Worm (Caenorhabditis elegans) whole organism, late embryonic: ENCODE results near the gene osm-7.

ENCODE experiments used
- T23F11.4 ChIP-seq: fragments of 200-800 bp; sonication (Bioruptor generic); optimal IDR thresholded peaks from 2 replicates; lab custom pipeline; 2018; ENCODE audit warnings: mild to moderate bottlenecking, missing genetic modification characterization, missing compliant biosample characterization
- ama-1 ChIP-seq: fragments of 150-350 bp; optimal IDR thresholded peaks from 2 replicates; lab custom pipeline; 2014
- ceh-14 ChIP-seq: sonication (generic microtip); optimal IDR thresholded peaks from 2 replicates; lab custom pipeline; 2016; ENCODE audit warnings: missing genotype, missing genetic modification characterization, missing compliant biosample characterization
- ets-4 ChIP-seq: sonication (generic microtip); optimal IDR thresholded peaks from 2 replicates; lab custom pipeline; 2016; ENCODE audit warnings: missing genetic modification characterization, missing compliant biosample characterization
- fax-1 ChIP-seq: sonication (generic microtip); optimal IDR thresholded peaks from 2 replicates; lab custom pipeline; 2016; ENCODE audit warnings: missing genotype, missing genetic modification characterization, missing compliant biosample characterization
- hlh-30 ChIP-seq: sonication (generic microtip); optimal IDR thresholded peaks from 2 replicates; lab custom pipeline; 2017; ENCODE audit warnings: antibody characterized with exemption, missing genetic modification characterization, missing compliant biosample characterization; ENCODE audit not compliant: insufficient read depth
- lim-6 ChIP-seq: sonication (generic microtip); optimal IDR thresholded peaks from 2 replicates; lab custom pipeline; 2016; ENCODE audit warnings: missing genetic modification characterization, missing compliant biosample characterization
- pha-4 ChIP-seq: fragments of 150-350 bp; optimal IDR thresholded peaks from 2 replicates; lab custom pipeline; 2018; ENCODE audit warnings: missing biosample characterization, missing genetic modification reagents, missing genetic modification characterization
- tbx-2 ChIP-seq: sonication (generic microtip); optimal IDR thresholded peaks from 2 replicates; lab custom pipeline; 2016; ENCODE audit warnings: missing genetic modification characterization, missing compliant biosample characterization
- tbx-7 ChIP-seq: sonication (generic microtip); optimal IDR thresholded peaks from 2 replicates; lab custom pipeline; 2016; ENCODE audit warnings: missing genotype, missing genetic modification characterization, missing compliant biosample characterization
- ttx-3 ChIP-seq: sonication (generic microtip); optimal IDR thresholded peaks from 2 replicates; lab custom pipeline; 2016; ENCODE audit warnings: missing genetic modification reagents, missing genetic modification characterization, missing compliant biosample characterization

DNA sequence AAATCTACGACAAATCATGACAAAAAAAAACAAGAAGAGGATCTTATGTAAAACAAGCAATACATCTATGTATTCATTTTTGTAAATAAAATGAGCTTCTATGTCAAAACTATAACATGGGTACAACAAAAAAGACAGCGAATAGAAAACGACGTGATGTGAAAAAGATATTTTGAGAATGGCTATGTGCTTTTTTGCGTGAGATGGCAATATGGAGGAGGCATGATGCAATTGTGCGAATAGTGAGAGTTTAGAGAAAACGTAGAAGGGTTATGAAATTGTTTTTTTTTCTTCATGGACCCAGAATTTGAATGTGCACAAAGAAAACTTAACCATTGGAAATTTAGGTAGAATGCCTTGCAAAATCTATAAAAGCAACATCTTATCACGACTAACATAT, 10.0 kb upstream of the osm-7 start:
- TF ChIP-seq ceh-14 (tag; lab: Kevin White, UChicago) = no peak
- TF ChIP-seq ttx-3 (tag; lab: Kevin White, UChicago) = no peak
- no peak for TF ChIP-seq tbx-2
- no peak for TF ChIP-seq ama-1 (lab: Kevin White, UChicago)
- TF ChIP-seq fax-1 (tag; lab: Kevin White, UChicago) = no peak
- TF ChIP-seq pha-4 (tag; lab: Kevin White, UChicago) = no peak
- TF ChIP-seq hlh-30 (tag; lab: Kevin White, UChicago) = no peak
- TF ChIP-seq ets-4 (tag; lab: Kevin White, UChicago) = no peak
- no peak for TF ChIP-seq lim-6
- TF ChIP-seq T23F11.4 = no peak
- TF ChIP-seq tbx-7 (tag; lab: Kevin White, UChicago) = no peak
